Worm (Caenorhabditis elegans): ENCODE results near the gene usp-33.

Gene usp-33

DNA sequence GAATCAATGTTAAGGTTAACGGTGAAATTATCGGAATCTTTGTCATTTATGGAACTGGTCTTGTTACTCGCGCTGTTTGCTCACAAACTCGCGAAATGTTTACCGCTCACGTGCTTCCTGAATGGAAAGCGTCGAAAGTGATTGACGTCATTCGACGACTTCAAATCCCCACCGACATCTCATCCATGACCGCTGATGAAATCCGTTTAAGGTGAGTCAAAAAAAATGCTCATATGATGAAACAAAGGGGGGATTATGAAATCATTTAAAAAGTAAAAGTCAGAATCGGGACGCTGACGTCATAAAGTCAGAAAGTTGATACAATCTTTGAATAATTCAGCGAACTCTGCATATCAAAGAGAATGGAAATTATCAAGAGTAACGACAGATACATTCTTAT, 17.4 kb downstream of the usp-33 start:
- no peak for TF ChIP-seq ceh-82 (tag; optimal IDR thresholded peaks at IDR 0.05)
- peak in 1 of 2 experiments; percentile 30 for TF ChIP-seq lsy-2 (tag; optimal IDR thresholded peaks at IDR 0.05)
- TF ChIP-seq elt-3 (tag; optimal IDR thresholded peaks at IDR 0.05): no peak
- peak; percentile 48 for TF ChIP-seq nhr-129 (tag; optimal IDR thresholded peaks at IDR 0.05)
- peak; percentile 23 for TF ChIP-seq unc-55 (GFP tag; optimal IDR thresholded peaks at IDR 0.05)
- TF ChIP-seq ama-1 (optimal IDR thresholded peaks at IDR 0.05): no peak
- TF ChIP-seq nhr-6 (tag; optimal IDR thresholded peaks at IDR 0.05): no peak
- TF ChIP-seq sem-4 (tag; optimal IDR thresholded peaks at IDR 0.05): no peak
- TF ChIP-seq nhr-11 (tag; optimal IDR thresholded peaks at IDR 0.05): no peak
- no peak for TF ChIP-seq mab-5 (tag; optimal IDR thresholded peaks at IDR 0.05)
- TF ChIP-seq zag-1 (tag; optimal IDR thresholded peaks at IDR 0.05): no peak
- TF ChIP-seq unc-62 (GFP tag; optimal IDR thresholded peaks at IDR 0.05): no peak
- no peak for TF ChIP-seq dmd-4 (tag; optimal IDR thresholded peaks at IDR 0.05)
- no peak for TF ChIP-seq lin-39 (tag; optimal IDR thresholded peaks at IDR 0.05)
- no peak for TF ChIP-seq alr-1 (tag; optimal IDR thresholded peaks at IDR 0.05)
- no peak for TF ChIP-seq crh-2 (tag; optimal IDR thresholded peaks at IDR 0.05)
- no peak for TF ChIP-seq mdl-1 (tag; optimal IDR thresholded peaks at IDR 0.05)
- peak; percentile 27 for TF ChIP-seq sma-9 (GFP tag; optimal IDR thresholded peaks at IDR 0.05)
- no peak for TF ChIP-seq sma-9 (tag; optimal IDR thresholded peaks at IDR 0.05)
- TF ChIP-seq ztf-4 (tag; optimal IDR thresholded peaks at IDR 0.05): peak; percentile 37
- no peak for TF ChIP-seq aly-2 (tag; optimal IDR thresholded peaks at IDR 0.05)
- TF ChIP-seq R02D3.7 (tag; optimal IDR thresholded peaks at IDR 0.05): no peak
- TF ChIP-seq Y55F3AM.14 (GFP tag; optimal IDR thresholded peaks at IDR 0.05): no peak
- TF ChIP-seq lin-11 (tag; optimal IDR thresholded peaks at IDR 0.05): no peak
- TF ChIP-seq lin-13 (GFP tag; optimal IDR thresholded peaks at IDR 0.05): no peak
- TF ChIP-seq nhr-12 (tag; optimal IDR thresholded peaks at IDR 0.05): no peak
- no peak for TF ChIP-seq ztf-11 (tag; optimal IDR thresholded peaks at IDR 0.05)
- TF ChIP-seq ZK546.5 (tag; optimal IDR thresholded peaks at IDR 0.05): no peak
- no peak for TF ChIP-seq skn-1 (tag; optimal IDR thresholded peaks at IDR 0.05)
- no peak for TF ChIP-seq nhr-25 (tag; optimal IDR thresholded peaks at IDR 0.05)
- TF ChIP-seq ceh-16 (tag; optimal IDR thresholded peaks at IDR 0.05): no peak
- TF ChIP-seq mbf-1 (tag; optimal IDR thresholded peaks at IDR 0.05): no peak
- no peak for TF ChIP-seq ztf-1 (GFP tag; conservative IDR thresholded peaks at IDR 0.05)
- TF ChIP-seq nhr-77 (tag; optimal IDR thresholded peaks at IDR 0.05): no peak
- no peak for TF ChIP-seq nhr-10 (tag; optimal IDR thresholded peaks at IDR 0.05)
- no peak for TF ChIP-seq unc-39 (tag; optimal IDR thresholded peaks at IDR 0.05)
- peak; percentile 6 for TF ChIP-seq nhr-21 (tag; optimal IDR thresholded peaks at IDR 0.05)
- no peak for TF ChIP-seq peb-1 (tag; optimal IDR thresholded peaks at IDR 0.05)
- TF ChIP-seq nhr-237 (tag; optimal IDR thresholded peaks at IDR 0.05): no peak
- TF ChIP-seq fos-1 (tag; optimal IDR thresholded peaks at IDR 0.05): no peak
- TF ChIP-seq sma-3 (GFP tag; optimal IDR thresholded peaks at IDR 0.05): no peak
- no peak for TF ChIP-seq F13H6.1 (tag; optimal IDR thresholded peaks at IDR 0.05)
- no peak for TF ChIP-seq egl-27 (tag; optimal IDR thresholded peaks at IDR 0.05)
- TF ChIP-seq snpc-4 (tag; optimal IDR thresholded peaks at IDR 0.05): no peak
- no peak for TF ChIP-seq blmp-1 (tag; optimal IDR thresholded peaks at IDR 0.05; ENCODE audit: insufficient read depth)
- peak; percentile 32 for TF ChIP-seq C34F6.9 (tag; optimal IDR thresholded peaks at IDR 0.05)

- TF ChIP-seq unc-55 (GFP tag; optimal IDR thresholded peaks at IDR 0.05) (no peak), nhr-25 (tag; optimal IDR thresholded peaks at IDR 0.05) (no peak), nhr-11 (tag; optimal IDR thresholded peaks at IDR 0.05) (no peak), ceh-82 (tag; optimal IDR thresholded peaks at IDR 0.05) (no peak), skn-1 (tag; optimal IDR thresholded peaks at IDR 0.05) (no peak), sma-9 (GFP tag; optimal IDR thresholded peaks at IDR 0.05) (peak; percentile 12), sma-9 (tag; optimal IDR thresholded peaks at IDR 0.05) (no peak)
Measured at ce11 chrX:15609698-15610097, 18.5 kb downstream of the usp-33 start.
